Fruit fly (Drosophila melanogaster) whole organism, embryonic: ENCODE measurements around the gene CG32202.

Experiments
- Atf6 ChIP-seq: fragments of 200-800 bp; sonication (Bioruptor generic); IDR thresholded peaks from 2 replicates; pipeline ENCODE4 v1.3.6; 2022; ENCODE audit warnings: missing biosample characterization, missing genetic modification characterization
- Bdp1 ChIP-seq: fragments of 200-800 bp; sonication (Bioruptor generic); optimal IDR thresholded peaks from 3 replicates; lab custom pipeline; 2016; ENCODE audit warnings: missing biosample characterization, missing genetic modification characterization
- CG10366 ChIP-seq: fragments of 200-800 bp; sonication (Bioruptor generic); IDR thresholded peaks from 2 replicates; pipeline ENCODE4 v1.3.6; 2022; ENCODE audit warnings: missing biosample characterization, missing genetic modification characterization
- CG11093 ChIP-seq: fragments of 200-800 bp; sonication (Bioruptor generic); IDR thresholded peaks from 3 replicates; pipeline ENCODE4 v1.3.6; 2022; ENCODE audit warnings: missing biosample characterization, missing genetic modification characterization
- CG11560 ChIP-seq: fragments of 200-800 bp; sonication (Bioruptor generic); IDR thresholded peaks from 3 replicates; pipeline ENCODE4 v1.3.6; 2022; ENCODE audit warnings: missing biosample characterization, missing genetic modification characterization
- CG13424 ChIP-seq: fragments of 200-800 bp; sonication (Bioruptor generic); optimal IDR thresholded peaks from 2 replicates; lab custom pipeline; 2019; ENCODE audit warnings: missing biosample characterization, mild to moderate bottlenecking, missing genetic modification characterization, moderate library complexity
- CG13775 ChIP-seq: fragments of 200-800 bp; sonication (Bioruptor generic); optimal IDR thresholded peaks from 3 replicates; lab custom pipeline; 2017; ENCODE audit warnings: missing biosample characterization, mild to moderate bottlenecking, missing genetic modification characterization
- CG14014 ChIP-seq: fragments of 200-800 bp; sonication (Bioruptor generic); IDR thresholded peaks from 2 replicates; pipeline ENCODE4 v1.3.6; 2022; ENCODE audit warnings: missing biosample characterization, missing genetic modification characterization
- CG1529 ChIP-seq: fragments of 200-800 bp; sonication (Bioruptor generic); optimal IDR thresholded peaks from 3 replicates; lab custom pipeline; 2018; ENCODE audit warnings: missing biosample characterization, missing genetic modification characterization
- CG1602 ChIP-seq: fragments of 200-800 bp; sonication (Bioruptor generic); optimal IDR thresholded peaks from 3 replicates; lab custom pipeline; 2016; ENCODE audit warnings: missing biosample characterization, missing genetic modification characterization
- CG1647 ChIP-seq: fragments of 200-800 bp; sonication (Bioruptor generic); optimal IDR thresholded peaks from 3 replicates; lab custom pipeline; 2016; ENCODE audit warnings: missing biosample characterization, missing genetic modification characterization
- CG18619 ChIP-seq: fragments of 200-800 bp; sonication (Bioruptor generic); optimal IDR thresholded peaks from 3 replicates; lab custom pipeline; 2017; ENCODE audit warnings: missing biosample characterization, mild to moderate bottlenecking, missing genetic modification characterization
- CG31388 ChIP-seq: fragments of 200-800 bp; sonication (Bioruptor generic); optimal IDR thresholded peaks from 2 replicates; lab custom pipeline; 2016; ENCODE audit warnings: missing biosample characterization, missing genetic modification characterization
- CG33213 ChIP-seq: fragments of 200-800 bp; sonication (Bioruptor generic); optimal IDR thresholded peaks from 3 replicates; lab custom pipeline; 2016; ENCODE audit warnings: missing biosample characterization, missing genetic modification characterization
- CG3407 ChIP-seq: fragments of 200-800 bp; sonication (Bioruptor generic); optimal IDR thresholded peaks from 2 replicates; lab custom pipeline; 2018; ENCODE audit warnings: missing biosample characterization, mild to moderate bottlenecking, missing genetic modification characterization
- CG4282 ChIP-seq: fragments of 200-800 bp; sonication (Bioruptor generic); optimal IDR thresholded peaks from 2 replicates; lab custom pipeline; 2016; ENCODE audit warnings: missing biosample characterization, missing genetic modification characterization
- CG4707 ChIP-seq: fragments of 200-800 bp; sonication (Bioruptor generic); optimal IDR thresholded peaks from 2 replicates; lab custom pipeline; 2018; ENCODE audit warnings: missing biosample characterization, mild to moderate bottlenecking, missing genetic modification characterization, moderate library complexity
- CG6765 ChIP-seq: fragments of 200-800 bp; sonication (Bioruptor generic); optimal IDR thresholded peaks from 3 replicates; lab custom pipeline; 2017; ENCODE audit warnings: missing biosample characterization, mild to moderate bottlenecking, missing genetic modification characterization
- CG7271 ChIP-seq: fragments of 200-800 bp; sonication (Bioruptor generic); optimal IDR thresholded peaks from 2 replicates; lab custom pipeline; 2018; ENCODE audit warnings: missing biosample characterization, mild to moderate bottlenecking, missing genetic modification characterization, moderate library complexity
- CG7928 ChIP-seq: fragments of 200-800 bp; sonication (Bioruptor generic); optimal IDR thresholded peaks from 2 replicates; lab custom pipeline; 2017; ENCODE audit warnings: missing biosample characterization, mild to moderate bottlenecking, missing genetic modification characterization
- CG8765 ChIP-seq: fragments of 200-800 bp; sonication (Bioruptor generic); IDR thresholded peaks from 2 replicates; pipeline ENCODE4 v1.3.6; 2022; ENCODE audit warnings: missing biosample characterization, missing genetic modification characterization
- CkIIα-i1 ChIP-seq: fragments of 200-800 bp; sonication (Bioruptor generic); IDR thresholded peaks from 2 replicates; pipeline ENCODE4 v1.3.6; 2022; ENCODE audit warnings: missing biosample characterization, missing genetic modification characterization
- CoRest ChIP-seq: fragments of 200-800 bp; sonication (Bioruptor generic); optimal IDR thresholded peaks from 3 replicates; lab custom pipeline; 2018; ENCODE audit warnings: missing biosample characterization, mild to moderate bottlenecking, missing genetic modification characterization, moderate library complexity
- E2f2 ChIP-seq: fragments of 200-800 bp; sonication (Bioruptor generic); IDR thresholded peaks from 2 replicates; pipeline ENCODE4 v1.3.6; 2022; ENCODE audit warnings: missing biosample characterization, missing genetic modification characterization
- HHEX ChIP-seq: fragments of 200-800 bp; sonication (Bioruptor generic); optimal IDR thresholded peaks from 3 replicates; lab custom pipeline; 2017; ENCODE audit warnings: missing biosample characterization, mild to moderate bottlenecking, missing genetic modification characterization, missing genetic modification reagents
- MTF-1 ChIP-seq: fragments of 200-800 bp; sonication (Bioruptor generic); optimal IDR thresholded peaks from 2 replicates; lab custom pipeline; 2018; ENCODE audit warnings: missing biosample characterization, mild to moderate bottlenecking, missing genetic modification characterization, borderline replicate concordance
- Med ChIP-seq: fragments of 200-800 bp; sonication (Bioruptor generic); peaks from one replicate; lab custom pipeline; 2016; ENCODE audit warnings: missing biosample characterization, missing genetic modification characterization, mild to moderate bottlenecking, inconsistent platforms, moderate library complexity
- NC2β ChIP-seq: fragments of 200-800 bp; sonication (Bioruptor generic); optimal IDR thresholded peaks from 2 replicates; lab custom pipeline; 2016; ENCODE audit warnings: missing biosample characterization, missing genetic modification characterization
- Sox100B ChIP-seq: fragments of 200-800 bp; sonication (Bioruptor generic); optimal IDR thresholded peaks from 3 replicates; lab custom pipeline; 2018; ENCODE audit warnings: missing biosample characterization, mild to moderate bottlenecking, missing genetic modification characterization
- bbx ChIP-seq: fragments of 200-800 bp; sonication (Bioruptor generic); IDR thresholded peaks from 2 replicates; pipeline ENCODE4 v1.3.6; 2022; ENCODE audit warnings: missing biosample characterization, missing genetic modification characterization; ENCODE audit not compliant: partially characterized antibody
- cas ChIP-seq: fragments of 200-800 bp; sonication (Bioruptor generic); IDR thresholded peaks from 2 replicates; pipeline ENCODE4 v1.3.6; 2022; ENCODE audit warnings: missing biosample characterization, missing genetic modification characterization
- dati ChIP-seq: fragments of 200-800 bp; sonication (Bioruptor generic); IDR thresholded peaks from 2 replicates; pipeline ENCODE4 v1.3.6; 2022; ENCODE audit warnings: missing biosample characterization, missing genetic modification characterization
- disco-r ChIP-seq: fragments of 200-800 bp; sonication (Bioruptor generic); optimal IDR thresholded peaks from 2 replicates; lab custom pipeline; 2016; ENCODE audit warnings: missing biosample characterization, missing genetic modification characterization
- dm ChIP-seq: fragments of 200-800 bp; sonication (Bioruptor generic); optimal IDR thresholded peaks from 3 replicates; lab custom pipeline; 2016; ENCODE audit warnings: missing biosample characterization, missing genetic modification characterization
- emc ChIP-seq: fragments of 200-800 bp; sonication (Bioruptor generic); optimal IDR thresholded peaks from 2 replicates; lab custom pipeline; 2016; ENCODE audit warnings: missing biosample characterization, missing genetic modification characterization
- fd3F ChIP-seq: fragments of 200-800 bp; sonication (Bioruptor generic); optimal IDR thresholded peaks from 2 replicates; lab custom pipeline; 2018; ENCODE audit warnings: missing biosample characterization, mild to moderate bottlenecking, missing genetic modification characterization, moderate library complexity
- grau ChIP-seq: fragments of 200-800 bp; optimal IDR thresholded peaks from 3 replicates; lab custom pipeline; 2019; ENCODE audit warnings: missing biosample characterization, mild to moderate bottlenecking, missing genetic modification characterization, moderate library complexity
- gsb ChIP-seq: fragments of 200-800 bp; sonication (Bioruptor generic); IDR thresholded peaks from 2 replicates; pipeline ENCODE4 v1.3.6; 2022; ENCODE audit warnings: missing biosample characterization, missing genetic modification characterization
- insv ChIP-seq, 2 experiments: fragments of 200-800 bp; sonication (Bioruptor generic); optimal IDR thresholded peaks; 3 replicates each; lab custom pipeline; 2016 to 2018; ENCODE audit warnings: missing biosample characterization in 2 of 2, missing genetic modification characterization in 2 of 2
- inv ChIP-seq: fragments of 200-800 bp; sonication (Bioruptor generic); IDR thresholded peaks from 2 replicates; pipeline ENCODE4 v1.3.6; 2022; ENCODE audit warnings: missing biosample characterization, missing genetic modification characterization; ENCODE audit not compliant: partially characterized antibody
- knrl ChIP-seq: fragments of 200-800 bp; sonication (Bioruptor generic); IDR thresholded peaks from 3 replicates; pipeline ENCODE4 v1.3.6; 2022; ENCODE audit warnings: missing biosample characterization, missing genetic modification characterization; ENCODE audit not compliant: partially characterized antibody
- p53 ChIP-seq: fragments of 200-800 bp; sonication (Bioruptor generic); optimal IDR thresholded peaks from 2 replicates; lab custom pipeline; 2016; ENCODE audit warnings: missing biosample characterization, missing genetic modification characterization
- pum ChIP-seq: fragments of 200-800 bp; sonication (Bioruptor generic); optimal IDR thresholded peaks from 2 replicates; lab custom pipeline; 2016; ENCODE audit warnings: missing biosample characterization, missing genetic modification characterization
- rib ChIP-seq: fragments of 200-800 bp; sonication (Bioruptor generic); IDR thresholded peaks from 2 replicates; pipeline ENCODE4 v1.3.6; 2022; ENCODE audit warnings: missing biosample characterization, missing genetic modification characterization
- sd ChIP-seq: fragments of 200-800 bp; sonication (Bioruptor generic); optimal IDR thresholded peaks from 3 replicates; lab custom pipeline; 2018; ENCODE audit warnings: missing biosample characterization, mild to moderate bottlenecking, missing genetic modification characterization, moderate library complexity
- shn ChIP-seq: fragments of 200-800 bp; sonication (Bioruptor generic); optimal IDR thresholded peaks from 3 replicates; lab custom pipeline; 2016; ENCODE audit warnings: missing biosample characterization, missing genetic modification characterization
- slbo ChIP-seq: fragments of 200-800 bp; sonication (Bioruptor generic); IDR thresholded peaks from 2 replicates; pipeline ENCODE4 v1.3.6; 2022; ENCODE audit warnings: missing biosample characterization, missing genetic modification characterization
- sr ChIP-seq: fragments of 200-800 bp; sonication (Bioruptor generic); IDR thresholded peaks from 3 replicates; pipeline ENCODE4 v1.3.6; 2022; ENCODE audit warnings: missing biosample characterization, missing genetic modification characterization
- tin ChIP-seq: fragments of 200-800 bp; sonication (Bioruptor generic); optimal IDR thresholded peaks from 3 replicates; lab custom pipeline; 2016; ENCODE audit warnings: missing biosample characterization, missing genetic modification characterization

CG32202 gene

dm6 chr3L:18640584-18641527 is 41.1 kb upstream of the CG32202 start (continued):
- TF ChIP-seq dm (peak; percentile 83), Bdp1 (GFP tag; lab: Kevin White, UChicago) (peak; percentile 77), p53 (GFP tag; lab: Kevin White, UChicago) (peak; percentile 17), CG1529 (peak; percentile 64), dati (GFP tag; lab: Robert Waterston, UW) (peak; percentile 96), CG11560 (peak; percentile 92), E2f2 (GFP tag; lab: Robert Waterston, UW) (peak; percentile 79), CG6765 (peak; percentile 89), CG10366 (GFP tag; lab: Robert Waterston, UW) (peak; percentile 98), HHEX (GFP tag; lab: Kevin White, UChicago) (peak; percentile 90), CoRest (tag; lab: Kevin White, UChicago) (peak; percentile 93), cas (GFP tag; lab: Robert Waterston, UW) (peak; percentile 96), CG4707 (peak; percentile 31), CG13775 (GFP tag; lab: Kevin White, UChicago) (peak; percentile 86), sd (tag; lab: Kevin White, UChicago) (peak; percentile 62), CG3407 (GFP tag; lab: Kevin White, UChicago) (peak; percentile 66), CG33213 (GFP tag; lab: Kevin White, UChicago) (peak; percentile 83), gsb (peak; percentile 96), CG1647 (peak; percentile 84), bbx (GFP tag; lab: Robert Waterston, UW) (no peak), tin (GFP tag; lab: Kevin White, UChicago) (peak; percentile 91), disco-r (GFP tag; lab: Kevin White, UChicago) (peak; percentile 40), grau (peak; percentile 96), CG18619 (GFP tag; lab: Kevin White, UChicago) (peak; percentile 85), pum (GFP tag; lab: Kevin White, UChicago) (peak; percentile 78), CG11093 (GFP tag; lab: Robert Waterston, UW) (peak; percentile 92), knrl (GFP tag; lab: Robert Waterston, UW) (no peak), rib (GFP tag; lab: Robert Waterston, UW) (peak; percentile 98), CG4282 (GFP tag; lab: Kevin White, UChicago) (peak; percentile 74), CG13424 (tag; lab: Kevin White, UChicago) (peak; percentile 96), inv (GFP tag; lab: Robert Waterston, UW) (no peak), slbo (GFP tag; lab: Robert Waterston, UW) (peak; percentile 99), insv (GFP tag; optimal IDR thresholded peaks at IDR 0.05; lab: Kevin White, UChicago) (peak in 1 of 2 experiments; percentile 56), CG1602 (GFP tag; lab: Kevin White, UChicago) (peak; percentile 85), CG7928 (GFP tag; lab: Kevin White, UChicago) (peak; percentile 74), NC2β (peak; percentile 87), shn (GFP tag; lab: Kevin White, UChicago) (peak; percentile 91), MTF-1 (GFP tag; lab: Kevin White, UChicago) (peak; percentile 72), CkIIα-i1 (GFP tag; lab: Robert Waterston, UW) (peak; percentile 90), fd3F (GFP tag; lab: Kevin White, UChicago) (peak; percentile 93), sr (GFP tag; lab: Robert Waterston, UW) (peak; percentile 89), CG31388 (GFP tag; lab: Kevin White, UChicago) (peak; percentile 78), Atf6 (peak; percentile 97), Sox100B (GFP tag; lab: Kevin White, UChicago) (peak; percentile 94), Med (GFP tag; lab: Kevin White, UChicago) (peak; percentile 99), emc (GFP tag; lab: Kevin White, UChicago) (peak; percentile 93), CG8765 (GFP tag; lab: Robert Waterston, UW) (peak; percentile 95), CG7271 (tag; lab: Kevin White, UChicago) (no peak), CG14014 (peak; percentile 98)
